Worm (Caenorhabditis elegans) whole organism, L3 larva: ENCODE measurements around the gene F26D2.3.
A peak's percentile ranks its signal among the peaks of the same experiment; 100 is the strongest.

Experiments used
- R02D3.7 ChIP-seq: fragments of 150-350 bp; optimal IDR thresholded peaks from 2 replicates; lab custom pipeline; 2014; ENCODE audit warnings: missing biosample characterization, missing genetic modification characterization
- ZK546.5 ChIP-seq: sonication (generic microtip); optimal IDR thresholded peaks from 2 replicates; lab custom pipeline; 2017; ENCODE audit warnings: missing biosample characterization, missing genetic modification characterization
- aly-2 ChIP-seq: fragments of 150-350 bp; optimal IDR thresholded peaks from 2 replicates; lab custom pipeline; 2014; ENCODE audit warnings: missing biosample characterization, missing genetic modification characterization
- ama-1 ChIP-seq: fragments of 150-350 bp; optimal IDR thresholded peaks from 2 replicates; lab custom pipeline; 2018
- ceh-16 ChIP-seq: sonication (generic microtip); optimal IDR thresholded peaks from 2 replicates; lab custom pipeline; 2017; ENCODE audit warnings: missing biosample characterization, missing genetic modification characterization
- ceh-28 ChIP-seq: fragments of 150-350 bp; optimal IDR thresholded peaks from 2 replicates; lab custom pipeline; 2014; ENCODE audit warnings: missing biosample characterization, missing genetic modification reagents, missing genetic modification characterization
- ceh-82 ChIP-seq: fragments of 150-350 bp; optimal IDR thresholded peaks from 2 replicates; lab custom pipeline; 2014; ENCODE audit warnings: missing biosample characterization, missing genetic modification characterization
- ceh-9 ChIP-seq: sonication (generic microtip); optimal IDR thresholded peaks from 2 replicates; lab custom pipeline; 2018; ENCODE audit warnings: missing biosample characterization, missing genetic modification characterization
- daf-12 ChIP-seq: fragments of 150-350 bp; optimal IDR thresholded peaks from 2 replicates; lab custom pipeline; 2014; ENCODE audit warnings: missing biosample characterization, missing genetic modification reagents, missing genetic modification characterization
- egl-27 ChIP-seq: sonication (generic microtip); optimal IDR thresholded peaks from 4 replicates; lab custom pipeline; 2017; ENCODE audit warnings: missing biosample characterization, missing genetic modification reagents, missing genetic modification characterization
- elt-1 ChIP-seq: fragments of 150-350 bp; optimal IDR thresholded peaks from 2 replicates; lab custom pipeline; 2014; ENCODE audit warnings: missing biosample characterization, missing genetic modification characterization
- elt-2 ChIP-seq: sonication (generic microtip); optimal IDR thresholded peaks from 2 replicates; lab custom pipeline; 2016; ENCODE audit warnings: missing genetic modification reagents, mild to moderate bottlenecking, missing genetic modification characterization, missing compliant biosample characterization
- elt-3 ChIP-seq, 3 experiments: fragments of 150-350 bp in 1 of 3; sonication (generic microtip) in 2 of 3; optimal IDR thresholded peaks; 2 replicates in 2 of 3; 4 replicates in 1 of 3; lab custom pipeline; 2014 to 2017; ENCODE audit warnings: missing biosample characterization in 3 of 3, missing genetic modification characterization in 3 of 3
- eor-1 ChIP-seq, 2 experiments: fragments of 150-350 bp; optimal IDR thresholded peaks; 2 replicates each; lab custom pipeline; 2014 to 2018; ENCODE audit warnings: missing biosample characterization in 2 of 2, missing genetic modification characterization in 2 of 2
- fkh-10 ChIP-seq: sonication (generic microtip); optimal IDR thresholded peaks from 2 replicates; lab custom pipeline; 2017; ENCODE audit warnings: missing biosample characterization, missing genetic modification reagents, missing genetic modification characterization
- fkh-2 ChIP-seq: fragments of 150-350 bp; optimal IDR thresholded peaks from 2 replicates; lab custom pipeline; 2014; ENCODE audit warnings: missing biosample characterization, missing genetic modification reagents, missing genetic modification characterization
- fos-1 ChIP-seq: fragments of 150-350 bp; optimal IDR thresholded peaks from 2 replicates; lab custom pipeline; 2014; ENCODE audit warnings: missing biosample characterization, missing genetic modification characterization
- hmg-11 ChIP-seq: sonication (generic microtip); optimal IDR thresholded peaks from 2 replicates; lab custom pipeline; 2016; ENCODE audit warnings: missing genetic modification characterization, missing compliant biosample characterization
- jun-1 ChIP-seq: fragments of 150-350 bp; optimal IDR thresholded peaks from 2 replicates; lab custom pipeline; 2014; ENCODE audit warnings: missing biosample characterization, missing genetic modification reagents, missing genetic modification characterization
- lin-15B ChIP-seq: fragments of 150-350 bp; optimal IDR thresholded peaks from 2 replicates; lab custom pipeline; 2014; ENCODE audit warnings: missing biosample characterization, missing genetic modification characterization
- lin-39 ChIP-seq: fragments of 150-350 bp; optimal IDR thresholded peaks from 2 replicates; lab custom pipeline; 2018; ENCODE audit warnings: missing biosample characterization, missing genetic modification reagents, missing genetic modification characterization
- lsy-12 ChIP-seq: sonication (generic microtip); optimal IDR thresholded peaks from 2 replicates; lab custom pipeline; 2016; ENCODE audit warnings: mild to moderate bottlenecking, missing genetic modification characterization, missing compliant biosample characterization
- mdl-1 ChIP-seq: fragments of 150-350 bp; optimal IDR thresholded peaks from 2 replicates; lab custom pipeline; 2014; ENCODE audit warnings: missing biosample characterization, missing genetic modification characterization
- mml-1 ChIP-seq: fragments of 150-350 bp; sonication (generic microtip); optimal IDR thresholded peaks from 3 replicates; lab custom pipeline; 2014; ENCODE audit warnings: missing biosample characterization, missing genetic modification characterization
- nfya-1 ChIP-seq: sonication (generic microtip); optimal IDR thresholded peaks from 2 replicates; lab custom pipeline; 2017; ENCODE audit warnings: missing genetic modification characterization, mild to moderate bottlenecking, missing compliant biosample characterization, antibody characterized with exemption, moderate library complexity; ENCODE audit not compliant: insufficient read depth
- nhr-11 ChIP-seq: fragments of 150-350 bp; optimal IDR thresholded peaks from 2 replicates; lab custom pipeline; 2014; ENCODE audit warnings: missing biosample characterization, missing genetic modification characterization
- nhr-23 ChIP-seq: fragments of 150-350 bp; optimal IDR thresholded peaks from 2 replicates; lab custom pipeline; 2014; ENCODE audit warnings: missing biosample characterization, missing genetic modification reagents, missing genetic modification characterization
- nhr-237 ChIP-seq: fragments of 150-350 bp; optimal IDR thresholded peaks from 2 replicates; lab custom pipeline; 2014; ENCODE audit warnings: missing biosample characterization, missing genetic modification characterization
- nhr-25 ChIP-seq: sonication (generic microtip); optimal IDR thresholded peaks from 2 replicates; lab custom pipeline; 2017; ENCODE audit warnings: missing biosample characterization, missing genetic modification characterization
- nhr-28 ChIP-seq: fragments of 150-350 bp; optimal IDR thresholded peaks from 2 replicates; lab custom pipeline; 2014; ENCODE audit warnings: missing biosample characterization, missing genetic modification characterization
- nhr-43 ChIP-seq: sonication (generic microtip); optimal IDR thresholded peaks from 2 replicates; lab custom pipeline; 2016; ENCODE audit warnings: mild to moderate bottlenecking, missing genetic modification characterization, missing compliant biosample characterization; ENCODE audit not compliant: poor library complexity, severe bottlenecking
- nhr-76 ChIP-seq: fragments of 150-350 bp; sonication (generic microtip); optimal IDR thresholded peaks from 5 replicates; lab custom pipeline; 2014; ENCODE audit warnings: missing biosample characterization, missing genetic modification characterization
- nhr-77 ChIP-seq: fragments of 150-350 bp; optimal IDR thresholded peaks from 2 replicates; lab custom pipeline; 2014; ENCODE audit warnings: missing biosample characterization, missing genetic modification characterization
- pha-4 ChIP-seq: fragments of 150-350 bp; optimal IDR thresholded peaks from 2 replicates; lab custom pipeline; 2014; ENCODE audit warnings: missing biosample characterization, missing genetic modification reagents, missing genetic modification characterization
- pqm-1 ChIP-seq: fragments of 150-350 bp; optimal IDR thresholded peaks from 2 replicates; lab custom pipeline; 2017; ENCODE audit warnings: missing biosample characterization, missing genetic modification characterization, inconsistent platforms
- sea-2 ChIP-seq: fragments of 150-350 bp; sonication (generic microtip); optimal IDR thresholded peaks from 4 replicates; lab custom pipeline; 2014; ENCODE audit warnings: missing biosample characterization, missing genetic modification reagents, missing genetic modification characterization
- skn-1 ChIP-seq: fragments of 150-350 bp; optimal IDR thresholded peaks from 2 replicates; lab custom pipeline; 2014; ENCODE audit warnings: missing biosample characterization, missing genetic modification characterization
- snpc-4 ChIP-seq: fragments of 150-350 bp; optimal IDR thresholded peaks from 2 replicates; lab custom pipeline; 2014; ENCODE audit warnings: missing biosample characterization, missing genetic modification characterization
- tbx-2 ChIP-seq: sonication (generic microtip); optimal IDR thresholded peaks from 2 replicates; lab custom pipeline; 2016; ENCODE audit warnings: mild to moderate bottlenecking, missing genetic modification characterization, missing compliant biosample characterization
- unc-39 ChIP-seq: sonication (generic microtip); optimal IDR thresholded peaks from 4 replicates; lab custom pipeline; 2017; ENCODE audit warnings: missing biosample characterization, missing genetic modification characterization
- unc-62 ChIP-seq: fragments of 150-350 bp; sonication (generic microtip); optimal IDR thresholded peaks from 4 replicates; lab custom pipeline; 2014; ENCODE audit warnings: missing biosample characterization, missing genetic modification reagents, missing genetic modification characterization
- ztf-4 ChIP-seq: fragments of 150-350 bp; optimal IDR thresholded peaks from 2 replicates; lab custom pipeline; 2014; ENCODE audit warnings: missing biosample characterization, missing genetic modification characterization

F26D2.3 gene

ce11 chrV:16395739-16396138 lies 12.0 kb upstream of the F26D2.3 start, which contains the start of gene F13A7.12:
F13A7.12 (plus strand) TSS chrV:16396039.
- TF ChIP-seq ceh-9 (tag; lab: Kevin White, UChicago) (no peak), pqm-1 (tag; lab: Kevin White, UChicago) (no peak), hmg-11 (tag; lab: Kevin White, UChicago) (no peak), jun-1 (tag; lab: Kevin White, UChicago) (no peak), ceh-82 (tag; lab: Kevin White, UChicago) (no peak), nhr-11 (no peak), unc-39 (tag; lab: Kevin White, UChicago) (no peak), unc-62 (GFP tag; lab: Kevin White, UChicago) (no peak), pha-4 (tag; lab: Kevin White, UChicago) (no peak), nhr-43 (tag; lab: Kevin White, UChicago) (no peak), lin-39 (tag; lab: Kevin White, UChicago) (no peak), elt-2 (tag; lab: Kevin White, UChicago) (no peak), daf-12 (tag; lab: Kevin White, UChicago) (no peak)

- TF ChIP-seq egl-27 (no peak), nhr-77 (tag; lab: Kevin White, UChicago) (no peak), unc-62 (GFP tag; lab: Kevin White, UChicago) (no peak), daf-12 (tag; lab: Kevin White, UChicago) (no peak)
- TF ChIP-seq, all 47 proteins: peak for 0
These were observed 8.4 kb upstream of the F26D2.3 start, which contains the start of gene sre-36 for ce11 chrV:16399388-16399787. sre-36 (plus strand) TSS chrV:16399688.

ce11 chrV:16401519-16401918 lies 6.2 kb upstream of the F26D2.3 start, which contains the start of gene F13A7.14:
F13A7.14 (plus strand) TSS chrV:16401891.
- TF ChIP-seq nhr-23 (tag; lab: Kevin White, UChicago) (peak; percentile 81), nhr-43 (tag; lab: Kevin White, UChicago) (peak; percentile 90), nhr-25 (peak; percentile 45), eor-1 (tag; optimal IDR thresholded peaks at IDR 0.05; lab: Kevin White, UChicago) (no peak), snpc-4 (tag; lab: Kevin White, UChicago) (peak; percentile 88), R02D3.7 (tag; lab: Kevin White, UChicago) (peak; percentile 59), mdl-1 (tag; lab: Kevin White, UChicago) (no peak), nhr-237 (no peak), lsy-12 (tag; lab: Kevin White, UChicago) (peak; percentile 73), nhr-28 (tag; lab: Kevin White, UChicago) (no peak), unc-39 (tag; lab: Kevin White, UChicago) (no peak), fos-1 (tag; lab: Kevin White, UChicago) (no peak), nhr-77 (tag; lab: Kevin White, UChicago) (no peak), pha-4 (tag; lab: Kevin White, UChicago) (peak; percentile 73), elt-2 (tag; lab: Kevin White, UChicago) (peak; percentile 41), nfya-1 (tag; lab: Kevin White, UChicago) (peak; percentile 83), hmg-11 (tag; lab: Kevin White, UChicago) (peak; percentile 63), fkh-10 (peak; percentile 14), nhr-11 (no peak), skn-1 (tag; lab: Kevin White, UChicago) (peak; percentile 29), ZK546.5 (no peak), nhr-76 (tag; lab: Kevin White, UChicago) (no peak), ama-1 (lab: Kevin White, UChicago) (no peak), fkh-2 (tag; lab: Kevin White, UChicago) (no peak), ceh-16 (tag; lab: Kevin White, UChicago) (no peak), mml-1 (tag; lab: Kevin White, UChicago) (no peak), elt-3 (tag; optimal IDR thresholded peaks at IDR 0.05; lab: Kevin White, UChicago) (no peak), sea-2 (GFP tag; lab: Kevin White, UChicago) (no peak), tbx-2 (tag; lab: Kevin White, UChicago) (no peak), aly-2 (tag; lab: Kevin White, UChicago) (no peak), elt-1 (peak; percentile 17), lin-15B (tag; lab: Kevin White, UChicago) (peak; percentile 76), lin-39 (tag; lab: Kevin White, UChicago) (peak; percentile 65), ceh-82 (tag; lab: Kevin White, UChicago) (no peak), ceh-28 (tag; lab: Kevin White, UChicago) (peak; percentile 16), pqm-1 (tag; lab: Kevin White, UChicago) (peak; percentile 26), ztf-4 (tag; lab: Kevin White, UChicago) (no peak)
